Worm (Caenorhabditis elegans) whole organism, young adult: Measurements from ENCODE around the gene C23G10.1.

Source experiments
- B0019.2 ChIP-seq: fragments of 200-800 bp; sonication (Bioruptor generic); conservative IDR thresholded peaks from 2 replicates; pipeline ENCODE4 v1.3.6; 2022; ENCODE audit warnings: missing genetic modification reagents, missing genetic modification characterization, missing compliant biosample characterization
- B0035.1 ChIP-seq: sonication (generic microtip); optimal IDR thresholded peaks from 2 replicates; lab custom pipeline; 2016; ENCODE audit warnings: missing genetic modification characterization, mild to moderate bottlenecking, missing compliant biosample characterization, missing genotype, missing genetic modification reagents
- B0261.1 ChIP-seq: sonication (generic microtip); optimal IDR thresholded peaks from 2 replicates; lab custom pipeline; 2016; ENCODE audit warnings: mild to moderate bottlenecking, missing genetic modification characterization, moderate library complexity, missing compliant biosample characterization
- B0336.3 ChIP-seq: fragments of 200-800 bp; sonication (Bioruptor generic); IDR thresholded peaks from 2 replicates; pipeline ENCODE4 v1.3.6; 2022; ENCODE audit warnings: missing genetic modification characterization, missing compliant biosample characterization
- F33H1.4 ChIP-seq: fragments of 200-800 bp; sonication (Bioruptor generic); IDR thresholded peaks from 2 replicates; pipeline ENCODE4 v1.3.6; 2022; ENCODE audit warnings: missing genetic modification reagents, missing genetic modification characterization, missing compliant biosample characterization
- T26A5.8 ChIP-seq: sonication (generic microtip); optimal IDR thresholded peaks from 2 replicates; lab custom pipeline; 2016; ENCODE audit warnings: missing genetic modification characterization, missing compliant biosample characterization
- ZK185.1 ChIP-seq: sonication (generic microtip); optimal IDR thresholded peaks from 2 replicates; lab custom pipeline; 2016; ENCODE audit warnings: mild to moderate bottlenecking, missing genetic modification characterization, missing compliant biosample characterization; ENCODE audit not compliant: poor library complexity, severe bottlenecking
- ama-1 ChIP-seq, 3 experiments: fragments of 150-350 bp in 1 of 3; sonication (generic microtip) in 2 of 3; optimal IDR thresholded peaks; 2 replicates each; lab custom pipeline; 2014 to 2018; ENCODE audit warnings: missing biosample characterization in 2 of 3, missing genetic modification characterization in 2 of 3, missing genetic modification reagents in 2 of 3
- attf-5 ChIP-seq: fragments of 200-800 bp; sonication (Bioruptor generic); optimal IDR thresholded peaks from 2 replicates; lab custom pipeline; 2018; ENCODE audit warnings: mild to moderate bottlenecking, missing genetic modification characterization, missing compliant biosample characterization
- attf-6 ChIP-seq: fragments of 200-800 bp; sonication (Bioruptor generic); IDR thresholded peaks from 2 replicates; pipeline ENCODE4 v1.3.6; 2022; ENCODE audit warnings: missing genetic modification reagents, missing genetic modification characterization, missing compliant biosample characterization
- cebp-1 ChIP-seq, 2 experiments: fragments of 200-800 bp in 1 of 2; sonication (Bioruptor generic) in 1 of 2; sonication (generic microtip) in 1 of 2; IDR thresholded peaks in 1 of 2; optimal IDR thresholded peaks in 1 of 2; 2 replicates each; pipeline versions ENCODE4 v1.3.6 to Lab custom; 2017 to 2022; ENCODE audit warnings: missing compliant biosample characterization in 2 of 2, missing genetic modification characterization in 2 of 2, mild to moderate bottlenecking in 1 of 2, missing genetic modification reagents in 1 of 2, moderate library complexity in 1 of 2
- cebp-2 ChIP-seq: fragments of 200-800 bp; sonication (Bioruptor generic); IDR thresholded peaks from 2 replicates; pipeline ENCODE4 v1.3.6; 2022; ENCODE audit warnings: missing genetic modification characterization, missing compliant biosample characterization
- chd-7 ChIP-seq: sonication (generic microtip); optimal IDR thresholded peaks from 2 replicates; lab custom pipeline; 2016; ENCODE audit warnings: mild to moderate bottlenecking, missing genetic modification characterization, moderate library complexity, missing compliant biosample characterization
- dox-1 ChIP-seq: fragments of 200-800 bp; sonication (Bioruptor generic); IDR thresholded peaks from 2 replicates; pipeline ENCODE4 v1.3.6; 2022; ENCODE audit warnings: missing genetic modification reagents, missing genetic modification characterization, missing compliant biosample characterization
- dpff-1 ChIP-seq: sonication (generic microtip); optimal IDR thresholded peaks from 2 replicates; lab custom pipeline; 2017; ENCODE audit warnings: mild to moderate bottlenecking, missing genetic modification characterization, missing compliant biosample characterization
- egl-18 ChIP-seq: fragments of 200-800 bp; sonication (Bioruptor generic); IDR thresholded peaks from 2 replicates; pipeline ENCODE4 v1.3.6; 2022; ENCODE audit warnings: missing genetic modification reagents, missing genetic modification characterization, missing compliant biosample characterization
- egl-44 ChIP-seq: fragments of 200-800 bp; sonication (Bioruptor generic); IDR thresholded peaks from 2 replicates; pipeline ENCODE4 v1.3.6; 2022; ENCODE audit warnings: missing genetic modification reagents, missing genetic modification characterization, missing compliant biosample characterization
- ets-4 ChIP-seq: fragments of 200-800 bp; sonication (Bioruptor generic); optimal IDR thresholded peaks from 2 replicates; lab custom pipeline; 2018; ENCODE audit warnings: mild to moderate bottlenecking, missing genetic modification characterization, missing compliant biosample characterization
- him-1 ChIP-seq: sonication (generic microtip); optimal IDR thresholded peaks from 2 replicates; lab custom pipeline; 2016; ENCODE audit warnings: missing genotype, missing genetic modification reagents, missing genetic modification characterization, missing compliant biosample characterization
- hrde-1 ChIP-seq: sonication (generic microtip); optimal IDR thresholded peaks from 2 replicates; lab custom pipeline; 2016; ENCODE audit warnings: missing genetic modification characterization, mild to moderate bottlenecking, missing compliant biosample characterization, moderate library complexity, missing genotype, missing genetic modification reagents, borderline replicate concordance
- lin-26 ChIP-seq: fragments of 200-800 bp; sonication (Bioruptor generic); IDR thresholded peaks from 2 replicates; pipeline ENCODE4 v1.3.6; 2022; ENCODE audit warnings: missing genetic modification reagents, missing genetic modification characterization, missing compliant biosample characterization
- lin-54 ChIP-seq: fragments of 200-800 bp; sonication (Bioruptor generic); optimal IDR thresholded peaks from 2 replicates; lab custom pipeline; 2018; ENCODE audit warnings: mild to moderate bottlenecking, missing genetic modification characterization, missing compliant biosample characterization
- lir-1 ChIP-seq: fragments of 200-800 bp; sonication (Bioruptor generic); conservative IDR thresholded peaks from 2 replicates; pipeline ENCODE4 v1.3.6; 2022; ENCODE audit warnings: missing genetic modification reagents, missing genetic modification characterization, missing compliant biosample characterization
- madf-10 ChIP-seq: sonication (generic microtip); optimal IDR thresholded peaks from 2 replicates; lab custom pipeline; 2016; ENCODE audit warnings: mild to moderate bottlenecking, missing genetic modification characterization, missing compliant biosample characterization
- madf-3 ChIP-seq: fragments of 200-800 bp; sonication (Bioruptor generic); IDR thresholded peaks from 2 replicates; pipeline ENCODE4 v1.3.6; 2022; ENCODE audit warnings: missing genetic modification reagents, missing genetic modification characterization, missing compliant biosample characterization
- madf-8 ChIP-seq: fragments of 200-800 bp; sonication (Bioruptor generic); conservative IDR thresholded peaks from 2 replicates; pipeline ENCODE4 v1.3.6; 2022; ENCODE audit warnings: missing genetic modification reagents, missing genetic modification characterization, missing compliant biosample characterization
- mcd-1 ChIP-seq: fragments of 200-800 bp; sonication (Bioruptor generic); IDR thresholded peaks from 2 replicates; pipeline ENCODE4 v1.3.6; 2022; ENCODE audit warnings: missing genetic modification reagents, missing genetic modification characterization, missing compliant biosample characterization
- mes-4 ChIP-seq: sonication (generic microtip); optimal IDR thresholded peaks from 2 replicates; lab custom pipeline; 2016; ENCODE audit warnings: missing genotype, missing genetic modification characterization, missing compliant biosample characterization
- mxl-1 ChIP-seq: sonication (generic microtip); optimal IDR thresholded peaks from 2 replicates; lab custom pipeline; 2016; ENCODE audit warnings: missing genetic modification characterization, missing compliant biosample characterization
- nfyb-1 ChIP-seq: fragments of 200-800 bp; sonication (Bioruptor generic); IDR thresholded peaks from 2 replicates; pipeline ENCODE4 v1.3.6; 2022; ENCODE audit warnings: missing genetic modification reagents, missing genetic modification characterization, missing compliant biosample characterization
- nhr-120 ChIP-seq: fragments of 200-800 bp; sonication (Bioruptor generic); IDR thresholded peaks from 2 replicates; pipeline ENCODE4 v1.3.6; 2022; ENCODE audit warnings: missing genetic modification characterization, missing compliant biosample characterization
- pbrm-1 ChIP-seq: fragments of 200-800 bp; sonication (Bioruptor generic); IDR thresholded peaks from 2 replicates; pipeline ENCODE4 v1.3.6; 2022; ENCODE audit warnings: missing genetic modification reagents, missing genetic modification characterization, missing compliant biosample characterization
- rec-8 ChIP-seq, 2 experiments: sonication (generic microtip); optimal IDR thresholded peaks; 2 replicates each; lab custom pipeline; 2016; ENCODE audit warnings: mild to moderate bottlenecking in 2 of 2, missing genetic modification characterization in 2 of 2, missing genetic modification reagents in 2 of 2, missing genotype in 2 of 2, missing biosample characterization in 1 of 2, missing compliant biosample characterization in 1 of 2, moderate library complexity in 1 of 2
- snpc-1.1 ChIP-seq: sonication (generic microtip); optimal IDR thresholded peaks from 2 replicates; lab custom pipeline; 2017; ENCODE audit warnings: missing genetic modification characterization, mild to moderate bottlenecking, missing compliant biosample characterization, antibody characterized with exemption, moderate library complexity, missing genotype, missing genetic modification reagents; ENCODE audit not compliant: insufficient read depth
- snpc-1.3 ChIP-seq: sonication (generic microtip); optimal IDR thresholded peaks from 2 replicates; lab custom pipeline; 2017; ENCODE audit warnings: missing genetic modification characterization, mild to moderate bottlenecking, missing compliant biosample characterization, antibody characterized with exemption, moderate library complexity, missing genotype, missing genetic modification reagents; ENCODE audit not compliant: insufficient read depth
- snpc-3.4 ChIP-seq: sonication (generic microtip); optimal IDR thresholded peaks from 2 replicates; lab custom pipeline; 2017; ENCODE audit warnings: missing genetic modification characterization, mild to moderate bottlenecking, missing compliant biosample characterization, antibody characterized with exemption, moderate library complexity, missing genotype, missing genetic modification reagents
- snpc-4 ChIP-seq, 5 experiments: fragments of 150-350 bp in 1 of 5; sonication (generic microtip) in 4 of 5; optimal IDR thresholded peaks; 2 replicates each; lab custom pipeline; 2014 to 2018; ENCODE audit warnings: missing genetic modification characterization in 5 of 5, missing biosample characterization in 3 of 5, antibody characterized with exemption in 2 of 5, mild to moderate bottlenecking in 2 of 5, missing compliant biosample characterization in 2 of 5, missing genotype in 2 of 5, moderate library complexity in 2 of 5, missing genetic modification reagents in 1 of 5
- somi-1 ChIP-seq: fragments of 200-800 bp; sonication (Bioruptor generic); optimal IDR thresholded peaks from 2 replicates; lab custom pipeline; 2018; ENCODE audit warnings: mild to moderate bottlenecking, missing genetic modification characterization, missing compliant biosample characterization
- tbp1 ChIP-seq: fragments of 200-800 bp; sonication (Bioruptor generic); optimal IDR thresholded peaks from 2 replicates; lab custom pipeline; 2018; ENCODE audit warnings: mild to moderate bottlenecking, missing genetic modification characterization, missing compliant biosample characterization
- tlf-1 ChIP-seq: fragments of 200-800 bp; sonication (Bioruptor generic); optimal IDR thresholded peaks from 2 replicates; lab custom pipeline; 2018; ENCODE audit warnings: mild to moderate bottlenecking, missing genetic modification characterization, missing compliant biosample characterization
- xnd-1 ChIP-seq: sonication (generic microtip); optimal IDR thresholded peaks from 2 replicates; lab custom pipeline; 2016; ENCODE audit warnings: missing genotype, missing genetic modification reagents, missing genetic modification characterization, missing compliant biosample characterization
- zfh-2 ChIP-seq: fragments of 200-800 bp; sonication (Bioruptor generic); conservative IDR thresholded peaks from 2 replicates; pipeline ENCODE4 v1.3.6; 2022; ENCODE audit warnings: missing genetic modification reagents, missing genetic modification characterization, missing compliant biosample characterization

C23G10.1 gene

ce11 chrIII:6207881-6208280 lies 1.2 kb upstream of the C23G10.1 start, which contains the start of gene C23G10.2 (continued):
- TF ChIP-seq ZK185.1 (tag; lab: Kevin White, UChicago) (peak; percentile 25), dpff-1 (tag; lab: Kevin White, UChicago) (no peak), madf-10 (tag; lab: Kevin White, UChicago) (no peak), him-1 (tag; lab: Kevin White, UChicago) (no peak), madf-8 (no peak), snpc-1.3 (peak; percentile 42), snpc-1.1 (peak; percentile 65), egl-44 (GFP tag; lab: Robert Waterston, UW) (no peak), F33H1.4 (GFP tag; lab: Robert Waterston, UW) (peak; percentile 32), hrde-1 (peak; percentile 23), dox-1 (GFP tag; lab: Robert Waterston, UW) (peak; percentile 31; the same call in 1 of the 2 replicates), snpc-4 (GFP tag; optimal IDR thresholded peaks at IDR 0.05; lab: Kevin White, UChicago) (no peak), snpc-4 (tag; optimal IDR thresholded peaks at IDR 0.05; lab: Kevin White, UChicago) (peak in 2 of 4 experiments; percentile 24), tlf-1 (GFP tag; lab: Kevin White, UChicago) (peak; percentile 41), snpc-3.4 (peak; percentile 54), attf-5 (GFP tag; lab: Kevin White, UChicago) (no peak), nhr-120 (GFP tag; lab: Robert Waterston, UW) (no peak), egl-18 (GFP tag; lab: Robert Waterston, UW) (no peak), mxl-1 (no peak), madf-3 (GFP tag; lab: Robert Waterston, UW) (peak; percentile 58; the same call in 1 of the 2 replicates), pbrm-1 (peak; percentile 61; the same call in 1 of the 2 replicates), ama-1 (optimal IDR thresholded peaks at IDR 0.05; lab: Kevin White, UChicago) (no peak), ama-1 (GFP tag; optimal IDR thresholded peaks at IDR 0.05; lab: Kevin White, UChicago) (peak in 1 of 2 experiments; percentile 75), lin-26 (GFP tag; lab: Robert Waterston, UW) (peak; percentile 69), ets-4 (GFP tag; lab: Kevin White, UChicago) (no peak), attf-6 (GFP tag; lab: Robert Waterston, UW) (no peak), zfh-2 (0 out of 2 replicates have a peak, but pooled peaks have one; percentile 7), B0019.2 (GFP tag; lab: Robert Waterston, UW) (no peak), nfyb-1 (GFP tag; lab: Robert Waterston, UW) (0 out of 2 replicates have a peak, but pooled peaks have one; percentile 27), B0336.3 (GFP tag; lab: Robert Waterston, UW) (peak; percentile 48; the same call in 1 of the 2 replicates), tbp1 (GFP tag; lab: Kevin White, UChicago) (peak; percentile 39)

ce11 chrIII:6210215-6210822 lies 1.2 kb downstream of the C23G10.1 start:
- TF ChIP-seq snpc-1.1 (peak; percentile 97), him-1 (tag; lab: Kevin White, UChicago) (peak; percentile 73), cebp-2 (GFP tag; lab: Robert Waterston, UW) (no peak), rec-8 (tag; optimal IDR thresholded peaks at IDR 0.05; lab: Kevin White, UChicago) (peak in 1 of 2 experiments; percentile 27), ama-1 (optimal IDR thresholded peaks at IDR 0.05; lab: Kevin White, UChicago) (no peak), ama-1 (GFP tag; optimal IDR thresholded peaks at IDR 0.05; lab: Kevin White, UChicago) (peak in 1 of 2 experiments; percentile 35), lin-54 (peak; percentile 12), F33H1.4 (GFP tag; lab: Robert Waterston, UW) (peak; percentile 35; the same call in 1 of the 2 replicates), T26A5.8 (tag; lab: Kevin White, UChicago) (no peak), attf-5 (GFP tag; lab: Kevin White, UChicago) (no peak), snpc-1.3 (peak; percentile 71), mes-4 (tag; lab: Kevin White, UChicago) (no peak), lin-26 (GFP tag; lab: Robert Waterston, UW) (peak; percentile 66; the same call in 1 of the 2 replicates), B0035.1 (tag; lab: Kevin White, UChicago) (no peak), cebp-1 (GFP tag; IDR thresholded peaks at IDR 0.05; lab: Robert Waterston, UW) (no peak), cebp-1 (tag; optimal IDR thresholded peaks at IDR 0.05; lab: Kevin White, UChicago) (no peak), mcd-1 (GFP tag; lab: Robert Waterston, UW) (no peak), lir-1 (GFP tag; lab: Robert Waterston, UW) (0 out of 2 replicates have a peak, but pooled peaks have one; percentile 9), chd-7 (peak; percentile 32), xnd-1 (tag; lab: Kevin White, UChicago) (peak; percentile 51), nfyb-1 (GFP tag; lab: Robert Waterston, UW) (no peak), B0261.1 (peak; percentile 4), somi-1 (GFP tag; lab: Kevin White, UChicago) (no peak), hrde-1 (peak; percentile 85)
